Fruit fly (Drosophila melanogaster) whole organism, wandering third instar larva: ENCODE measurements around the gene trol.

Experiments
- Dfd ChIP-seq: fragments of >200 bp; optimal IDR thresholded peaks from 2 replicates; lab custom pipeline; 2017; ENCODE audit warnings: missing biosample characterization, missing genetic modification characterization
- N ChIP-seq: fragments of >200 bp; optimal IDR thresholded peaks from 2 replicates; lab custom pipeline; 2018; ENCODE audit warnings: missing biosample characterization, missing external identifiers, missing genetic modification characterization
- br ChIP-seq: fragments of 200-800 bp; sonication (Bioruptor generic); optimal IDR thresholded peaks from 2 replicates; lab custom pipeline; 2016; ENCODE audit warnings: missing biosample characterization, missing genetic modification characterization
- dsf ChIP-seq: sonication (Bioruptor generic); optimal IDR thresholded peaks from 2 replicates; lab custom pipeline; 2016; ENCODE audit warnings: missing biosample characterization, missing genetic modification characterization, borderline replicate concordance
- h ChIP-seq: fragments of 200-800 bp; sonication (Bioruptor generic); optimal IDR thresholded peaks from 3 replicates; lab custom pipeline; 2016; ENCODE audit warnings: missing biosample characterization, mild to moderate bottlenecking, missing genetic modification characterization
- usp ChIP-seq: fragments of >200 bp; optimal IDR thresholded peaks from 2 replicates; lab custom pipeline; 2017; ENCODE audit warnings: missing biosample characterization, missing genetic modification characterization

DNA sequence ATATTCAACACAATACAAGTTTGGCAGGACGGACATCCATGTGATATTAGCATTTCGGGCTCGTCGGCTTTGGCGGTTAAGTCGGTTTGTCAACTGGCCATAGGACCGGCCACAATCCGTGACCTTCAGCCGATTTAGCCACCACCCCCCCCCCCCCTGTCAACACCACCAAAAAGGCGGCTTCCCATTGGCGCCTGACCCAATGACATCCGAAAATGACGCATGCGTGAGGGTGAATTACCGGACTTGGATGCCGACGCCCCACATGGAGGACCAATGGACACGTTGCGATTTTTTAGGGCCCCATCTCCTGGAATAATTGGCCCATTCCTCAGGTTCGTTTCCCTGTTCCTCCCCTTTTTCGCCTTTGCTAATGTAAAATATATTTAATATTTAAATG, 1.0 kb upstream of the trol start:
- TF ChIP-seq h (no peak), dsf (GFP tag; lab: Kevin White, UChicago) (no peak), Dfd (GFP tag; lab: Kevin White, UChicago) (no peak), usp (GFP tag; lab: Kevin White, UChicago) (no peak), br (GFP tag; lab: Kevin White, UChicago) (no peak), N (GFP tag; lab: Kevin White, UChicago) (no peak)
